Worm (Caenorhabditis elegans) whole organism, L4 larva: ENCODE measurements around the gene mtm-6.
A peak's percentile ranks its signal among the peaks of the same experiment; 100 is the strongest.

Experiments used
- D1046.2 ChIP-seq: fragments of 200-800 bp; sonication (Bioruptor generic); IDR thresholded peaks from 2 replicates; pipeline ENCODE4 v1.3.6; 2022; ENCODE audit warnings: missing genetic modification characterization, missing compliant biosample characterization
- F10B5.3 ChIP-seq: sonication (generic microtip); optimal IDR thresholded peaks from 2 replicates; lab custom pipeline; 2016; ENCODE audit warnings: mild to moderate bottlenecking, missing genetic modification characterization, missing compliant biosample characterization
- F49E8.2 ChIP-seq: sonication (generic microtip); optimal IDR thresholded peaks from 2 replicates; lab custom pipeline; 2016; ENCODE audit warnings: missing compliant biosample characterization, mild to moderate bottlenecking, missing genetic modification characterization, borderline replicate concordance
- R02D3.7 ChIP-seq: fragments of 150-350 bp; sonication (generic microtip); optimal IDR thresholded peaks from 3 replicates; lab custom pipeline; 2014; ENCODE audit warnings: missing biosample characterization, missing genetic modification characterization
- T26A8.4 ChIP-seq: fragments of 200-800 bp; sonication (Bioruptor generic); IDR thresholded peaks from 2 replicates; pipeline ENCODE4 v1.3.6; 2022; ENCODE audit warnings: missing genetic modification characterization, missing compliant biosample characterization
- Y48G9A.11 ChIP-seq: fragments of 200-800 bp; sonication (Bioruptor generic); IDR thresholded peaks from 2 replicates; pipeline ENCODE4 v1.3.6; 2022; ENCODE audit warnings: missing genetic modification reagents, missing genetic modification characterization, missing compliant biosample characterization
- Y75B8A.6 ChIP-seq: fragments of 200-800 bp; sonication (Bioruptor generic); IDR thresholded peaks from 2 replicates; pipeline ENCODE4 v1.3.6; 2022; ENCODE audit warnings: missing genetic modification reagents, missing genetic modification characterization, missing compliant biosample characterization
- ama-1 ChIP-seq: fragments of 150-350 bp; optimal IDR thresholded peaks from 2 replicates; lab custom pipeline; 2014; ENCODE audit warnings: inconsistent platforms, mixed read lengths
- arid-1 ChIP-seq: fragments of 200-800 bp; sonication (Bioruptor generic); conservative IDR thresholded peaks from 2 replicates; pipeline ENCODE4 v1.3.6; 2022; ENCODE audit warnings: missing genetic modification reagents, missing genetic modification characterization, missing compliant biosample characterization
- ceh-44 ChIP-seq: fragments of 200-800 bp; sonication (Bioruptor generic); IDR thresholded peaks from 2 replicates; pipeline ENCODE4 v1.3.6; 2022; ENCODE audit warnings: missing genetic modification reagents, missing genetic modification characterization, missing compliant biosample characterization
- ceh-62 ChIP-seq: sonication (generic microtip); optimal IDR thresholded peaks from 2 replicates; lab custom pipeline; 2017; ENCODE audit warnings: missing biosample characterization, missing genetic modification characterization
- ceh-82 ChIP-seq: sonication (generic microtip); optimal IDR thresholded peaks from 2 replicates; lab custom pipeline; 2017; ENCODE audit warnings: missing biosample characterization, missing genetic modification characterization
- ces-1 ChIP-seq: fragments of 150-350 bp; sonication (generic microtip); optimal IDR thresholded peaks from 4 replicates; lab custom pipeline; 2014; ENCODE audit warnings: missing biosample characterization, missing genetic modification reagents, missing genetic modification characterization
- daf-16 ChIP-seq, 3 experiments: sonication (generic microtip); optimal IDR thresholded peaks; 2 replicates each; lab custom pipeline; 2016 to 2017; ENCODE audit warnings: missing genetic modification characterization in 3 of 3, missing genetic modification reagents in 3 of 3, mild to moderate bottlenecking in 2 of 3, missing compliant biosample characterization in 2 of 3, missing biosample characterization in 1 of 3, moderate library complexity in 1 of 3
- daf-19 ChIP-seq: fragments of 200-800 bp; sonication (Bioruptor generic); conservative IDR thresholded peaks from 2 replicates; pipeline ENCODE4 v1.3.6; 2022; ENCODE audit warnings: missing genetic modification characterization, missing compliant biosample characterization
- dmd-6 ChIP-seq: fragments of 200-800 bp; sonication (Bioruptor generic); IDR thresholded peaks from 2 replicates; pipeline ENCODE4 v1.3.6; 2022; ENCODE audit warnings: missing genetic modification reagents, missing genetic modification characterization, missing compliant biosample characterization
- dmd-9 ChIP-seq: fragments of 200-800 bp; sonication (Bioruptor generic); IDR thresholded peaks from 2 replicates; pipeline ENCODE4 v1.3.6; 2022; ENCODE audit warnings: missing genetic modification reagents, missing genetic modification characterization, missing compliant biosample characterization
- dpl-1 ChIP-seq: fragments of 150-350 bp; optimal IDR thresholded peaks from 2 replicates; lab custom pipeline; 2014; ENCODE audit warnings: missing biosample characterization, missing genetic modification reagents, missing genetic modification characterization
- dve-1 ChIP-seq: sonication (generic microtip); optimal IDR thresholded peaks from 2 replicates; lab custom pipeline; 2017; ENCODE audit warnings: antibody characterized with exemption, mild to moderate bottlenecking, missing genetic modification characterization, missing compliant biosample characterization; ENCODE audit not compliant: insufficient read depth
- egl-27 ChIP-seq: sonication (generic microtip); optimal IDR thresholded peaks from 3 replicates; lab custom pipeline; 2017; ENCODE audit warnings: missing biosample characterization, missing genetic modification reagents, missing genetic modification characterization
- fos-1 ChIP-seq: fragments of 150-350 bp; optimal IDR thresholded peaks from 2 replicates; lab custom pipeline; 2014; ENCODE audit warnings: missing biosample characterization, missing genetic modification characterization
- gei-8 ChIP-seq: fragments of 200-800 bp; sonication (Bioruptor generic); optimal IDR thresholded peaks from 2 replicates; lab custom pipeline; 2018; ENCODE audit warnings: mild to moderate bottlenecking, missing genetic modification characterization, missing compliant biosample characterization
- jun-1 ChIP-seq: fragments of 150-350 bp; optimal IDR thresholded peaks from 2 replicates; lab custom pipeline; 2014; ENCODE audit warnings: missing biosample characterization, missing genetic modification reagents, missing genetic modification characterization
- lin-13 ChIP-seq: fragments of 150-350 bp; optimal IDR thresholded peaks from 2 replicates; lab custom pipeline; 2014; ENCODE audit warnings: missing biosample characterization, missing genetic modification reagents, missing genetic modification characterization
- lin-15B ChIP-seq: fragments of 150-350 bp; sonication (generic microtip); optimal IDR thresholded peaks from 3 replicates; lab custom pipeline; 2014; ENCODE audit warnings: missing biosample characterization, missing genetic modification characterization
- lin-29 ChIP-seq: fragments of 200-800 bp; sonication (Bioruptor generic); IDR thresholded peaks from 2 replicates; pipeline ENCODE4 v1.3.6; 2022; ENCODE audit warnings: missing genetic modification reagents, missing genetic modification characterization, missing compliant biosample characterization
- lin-38 ChIP-seq: fragments of 200-800 bp; sonication (Bioruptor generic); IDR thresholded peaks from 2 replicates; pipeline ENCODE4 v1.3.6; 2022; ENCODE audit warnings: missing genetic modification reagents, missing genetic modification characterization, missing compliant biosample characterization
- lin-39 ChIP-seq: fragments of 150-350 bp; optimal IDR thresholded peaks from 2 replicates; lab custom pipeline; 2014; ENCODE audit warnings: missing biosample characterization, missing genetic modification reagents, missing genetic modification characterization
- madf-9 ChIP-seq: fragments of 200-800 bp; sonication (Bioruptor generic); conservative IDR thresholded peaks from 2 replicates; pipeline ENCODE4 v1.3.6; 2022; ENCODE audit warnings: missing genetic modification reagents, missing genetic modification characterization, missing compliant biosample characterization
- mdl-1 ChIP-seq, 2 experiments: fragments of 150-350 bp in 1 of 2; sonication (generic microtip) in 1 of 2; optimal IDR thresholded peaks; 2 replicates each; lab custom pipeline; 2014 to 2017; ENCODE audit warnings: missing biosample characterization in 2 of 2, missing genetic modification characterization in 2 of 2
- mep-1 ChIP-seq: fragments of 150-350 bp; sonication (generic microtip); optimal IDR thresholded peaks from 3 replicates; lab custom pipeline; 2014; ENCODE audit warnings: missing biosample characterization, missing genetic modification characterization
- nhr-102 ChIP-seq: sonication (generic microtip); optimal IDR thresholded peaks from 2 replicates; lab custom pipeline; 2016; ENCODE audit warnings: mild to moderate bottlenecking, missing genetic modification characterization, moderate library complexity, missing compliant biosample characterization
- nhr-41 ChIP-seq: fragments of 200-800 bp; sonication (Bioruptor generic); IDR thresholded peaks from 2 replicates; pipeline ENCODE4 v1.3.6; 2022; ENCODE audit warnings: missing genetic modification reagents, missing genetic modification characterization, missing compliant biosample characterization
- nhr-76 ChIP-seq: fragments of 150-350 bp; optimal IDR thresholded peaks from 2 replicates; lab custom pipeline; 2014; ENCODE audit warnings: missing biosample characterization, missing genetic modification characterization
- pha-4 ChIP-seq, 2 experiments: fragments of 150-350 bp in 1 of 2; fragments of 200-800 bp in 1 of 2; sonication (Bioruptor generic) in 1 of 2; IDR thresholded peaks in 1 of 2; optimal IDR thresholded peaks in 1 of 2; 2 replicates each; pipeline versions ENCODE4 v1.3.6 to Lab custom; 2014 to 2022; ENCODE audit warnings: missing genetic modification characterization in 2 of 2, missing genetic modification reagents in 2 of 2, missing biosample characterization in 1 of 2, missing compliant biosample characterization in 1 of 2
- php-3 ChIP-seq: fragments of 200-800 bp; sonication (Bioruptor generic); IDR thresholded peaks from 2 replicates; pipeline ENCODE4 v1.3.6; 2022; ENCODE audit warnings: missing genetic modification reagents, missing genetic modification characterization, missing compliant biosample characterization
- rbr-2 ChIP-seq: sonication (generic microtip); optimal IDR thresholded peaks from 2 replicates; lab custom pipeline; 2016; ENCODE audit warnings: missing genotype, missing genetic modification characterization, missing compliant biosample characterization
- saeg-2 ChIP-seq: fragments of 200-800 bp; sonication (Bioruptor generic); IDR thresholded peaks from 2 replicates; pipeline ENCODE4 v1.3.6; 2022; ENCODE audit warnings: missing genetic modification reagents, missing genetic modification characterization, missing compliant biosample characterization
- sdz-12 ChIP-seq: fragments of 200-800 bp; sonication (Bioruptor generic); optimal IDR thresholded peaks from 2 replicates; lab custom pipeline; 2018; ENCODE audit warnings: mild to moderate bottlenecking, missing genetic modification characterization, missing compliant biosample characterization
- set-16 ChIP-seq: fragments of 200-800 bp; sonication (Bioruptor generic); IDR thresholded peaks from 2 replicates; pipeline ENCODE4 v1.3.6; 2022; ENCODE audit warnings: missing genetic modification reagents, missing genetic modification characterization, missing compliant biosample characterization
- snpc-4 ChIP-seq: fragments of 150-350 bp; optimal IDR thresholded peaks from 2 replicates; lab custom pipeline; 2014; ENCODE audit warnings: missing biosample characterization, missing genetic modification characterization
- spr-1 ChIP-seq: sonication (generic microtip); optimal IDR thresholded peaks from 2 replicates; lab custom pipeline; 2016; ENCODE audit warnings: mild to moderate bottlenecking, missing genetic modification characterization, missing compliant biosample characterization
- spr-3 ChIP-seq: fragments of 200-800 bp; sonication (Bioruptor generic); optimal IDR thresholded peaks from 2 replicates; lab custom pipeline; 2018; ENCODE audit warnings: mild to moderate bottlenecking, missing genetic modification characterization, missing compliant biosample characterization
- unc-39 ChIP-seq: sonication (generic microtip); optimal IDR thresholded peaks from 2 replicates; lab custom pipeline; 2017; ENCODE audit warnings: missing biosample characterization, missing genetic modification characterization
- zag-1 ChIP-seq: fragments of 150-350 bp; optimal IDR thresholded peaks from 2 replicates; lab custom pipeline; 2014; ENCODE audit warnings: missing biosample characterization, missing genetic modification characterization
- zfp-3 ChIP-seq: fragments of 200-800 bp; sonication (Bioruptor generic); conservative IDR thresholded peaks from 2 replicates; pipeline ENCODE4 v1.3.6; 2022; ENCODE audit warnings: missing genetic modification reagents, missing genetic modification characterization, missing compliant biosample characterization
- ztf-7 ChIP-seq: fragments of 150-350 bp; optimal IDR thresholded peaks from 2 replicates; lab custom pipeline; 2014; ENCODE audit warnings: missing biosample characterization, missing genetic modification characterization

mtm-6 gene

ce11 chrIII:13343562-13344139, 3.2 kb upstream of the mtm-6 start (continued):
- TF ChIP-seq F10B5.3 (tag; lab: Kevin White, UChicago) (no peak), spr-1 (tag; lab: Kevin White, UChicago) (no peak), arid-1 (GFP tag; lab: Robert Waterston, UW) (no peak)

ce11 chrIII:13344538-13345136, 2.2 kb upstream of the mtm-6 start, which contains the start of gene acaa-2:
TSS of gene acaa-2 (plus strand) at chrIII:13344937.
- no peak for TF ChIP-seq zag-1 (tag; lab: Kevin White, UChicago)
- no peak for TF ChIP-seq R02D3.7 (tag; lab: Kevin White, UChicago)
- TF ChIP-seq arid-1 (GFP tag; lab: Robert Waterston, UW) = no peak
- TF ChIP-seq lin-29 (GFP tag; lab: Robert Waterston, UW) = no peak
- no peak for TF ChIP-seq madf-9
- TF ChIP-seq rbr-2 = no peak
- TF ChIP-seq saeg-2 (GFP tag; lab: Robert Waterston, UW) = no peak
- peak; percentile 40; the same call in 1 of the 2 replicates for TF ChIP-seq dmd-6 (GFP tag; lab: Robert Waterston, UW)
- TF ChIP-seq lin-39 = no peak
- no peak for TF ChIP-seq fos-1 (tag; lab: Kevin White, UChicago)
- TF ChIP-seq lin-13 = no peak
- peak; percentile 37 for TF ChIP-seq dpl-1 (GFP tag; lab: Kevin White, UChicago)
- TF ChIP-seq php-3 = no peak
- no peak for TF ChIP-seq ces-1 (GFP tag; lab: Kevin White, UChicago)
- TF ChIP-seq sdz-12 = no peak
- no peak for TF ChIP-seq D1046.2 (GFP tag; lab: Robert Waterston, UW)
- no peak for TF ChIP-seq pha-4 (GFP tag; IDR thresholded peaks at IDR 0.05; lab: Robert Waterston, UW)
- no peak for TF ChIP-seq pha-4 (tag; optimal IDR thresholded peaks at IDR 0.05; lab: Kevin White, UChicago)
- TF ChIP-seq nhr-76 (tag; lab: Kevin White, UChicago) = no peak
- no peak for TF ChIP-seq F49E8.2 (tag; lab: Kevin White, UChicago)
- no peak for TF ChIP-seq daf-19 (GFP tag; lab: Robert Waterston, UW)
- peak; percentile 73 for TF ChIP-seq dve-1
- TF ChIP-seq lin-38 (GFP tag; lab: Robert Waterston, UW) = peak; percentile 18; the same call in 1 of the 2 replicates
- no peak for TF ChIP-seq set-16 (GFP tag; lab: Robert Waterston, UW)
- TF ChIP-seq dmd-9 (GFP tag; lab: Robert Waterston, UW) = no peak
- no peak for TF ChIP-seq mdl-1 (tag; optimal IDR thresholded peaks at IDR 0.05; lab: Kevin White, UChicago)
- peak; percentile 1 for TF ChIP-seq ztf-7
- TF ChIP-seq jun-1 (tag; lab: Kevin White, UChicago) = no peak
- TF ChIP-seq egl-27 = no peak
- TF ChIP-seq daf-16 (GFP tag; optimal IDR thresholded peaks at IDR 0.05; lab: Kevin White, UChicago) = no peak
- TF ChIP-seq daf-16 (tag; optimal IDR thresholded peaks at IDR 0.05; lab: Kevin White, UChicago) = peak; percentile 62
- TF ChIP-seq gei-8 = no peak
- no peak for TF ChIP-seq nhr-102 (tag; lab: Kevin White, UChicago)
- TF ChIP-seq zfp-3 (GFP tag; lab: Robert Waterston, UW) = no peak
- TF ChIP-seq Y75B8A.6 = no peak
- TF ChIP-seq ceh-62 = no peak
- TF ChIP-seq snpc-4 (tag; lab: Kevin White, UChicago) = no peak
- TF ChIP-seq ceh-44 (GFP tag; lab: Robert Waterston, UW) = no peak
- TF ChIP-seq nhr-41 (GFP tag; lab: Robert Waterston, UW) = no peak
- TF ChIP-seq lin-15B = no peak
- no peak for TF ChIP-seq T26A8.4 (GFP tag; lab: Robert Waterston, UW)
- TF ChIP-seq Y48G9A.11 (GFP tag; lab: Robert Waterston, UW) = no peak
- TF ChIP-seq unc-39 (tag; lab: Kevin White, UChicago) = no peak
- TF ChIP-seq spr-3 = no peak
- TF ChIP-seq ama-1 (lab: Kevin White, UChicago) = no peak
- no peak for TF ChIP-seq F10B5.3 (tag; lab: Kevin White, UChicago)
- TF ChIP-seq mep-1 (tag; lab: Kevin White, UChicago) = peak; percentile 49
- no peak for TF ChIP-seq ceh-82
